Worm (Caenorhabditis elegans) whole organism, L4 larva: ENCODE measurements around the gene T22F3.7.
"Not testable (repeated sequence)": the region's sequence is repeated elsewhere in the genome, so short reads cannot be mapped to it uniquely, and the experiment has no call there.

Source experiments
- fkh-10 ChIP-seq: fragments of 150-350 bp; optimal IDR thresholded peaks from 2 replicates; lab custom pipeline; 2014; ENCODE audit warnings: missing biosample characterization, missing genetic modification reagents, missing genetic modification characterization
- lin-13 ChIP-seq: fragments of 150-350 bp; optimal IDR thresholded peaks from 2 replicates; lab custom pipeline; 2014; ENCODE audit warnings: missing biosample characterization, missing genetic modification reagents, missing genetic modification characterization
- mep-1 ChIP-seq: fragments of 150-350 bp; sonication (generic microtip); optimal IDR thresholded peaks from 3 replicates; lab custom pipeline; 2014; ENCODE audit warnings: missing biosample characterization, missing genetic modification characterization
- tag-97 ChIP-seq: fragments of 200-800 bp; sonication (Bioruptor generic); IDR thresholded peaks from 2 replicates; pipeline ENCODE4 v1.3.6; 2022; ENCODE audit warnings: missing genetic modification characterization, missing compliant biosample characterization

DNA sequence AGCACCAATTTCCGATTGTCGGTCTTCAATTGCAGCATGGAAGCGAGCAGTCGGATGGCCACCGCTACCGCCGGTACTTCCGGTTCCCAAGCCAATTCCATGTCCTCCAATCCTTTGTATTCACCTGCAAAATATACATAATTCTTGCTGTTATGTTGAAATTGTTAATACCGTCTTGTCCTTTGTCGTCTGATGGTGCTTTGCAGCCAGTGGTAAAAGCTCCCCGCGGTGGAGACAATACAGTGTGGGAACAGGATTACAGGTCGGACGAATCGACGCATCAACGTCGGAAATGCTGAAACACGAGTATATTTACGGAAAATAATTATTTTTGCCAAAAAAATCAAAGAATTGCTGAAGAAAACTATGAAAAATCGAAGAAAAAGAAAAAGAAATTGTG, 36.1 kb downstream of the T22F3.7 start, which contains the start of gene T24A6.17:
- not testable (repeated sequence) for TF ChIP-seq mep-1 (tag; lab: Kevin White, UChicago); fkh-10 (GFP tag; lab: Kevin White, UChicago); lin-13 (GFP tag; lab: Kevin White, UChicago); tag-97 (GFP tag; lab: Robert Waterston, UW)
